Fruit fly (Drosophila melanogaster): ENCODE measurements around the gene rdx.

rdx gene

DNA sequence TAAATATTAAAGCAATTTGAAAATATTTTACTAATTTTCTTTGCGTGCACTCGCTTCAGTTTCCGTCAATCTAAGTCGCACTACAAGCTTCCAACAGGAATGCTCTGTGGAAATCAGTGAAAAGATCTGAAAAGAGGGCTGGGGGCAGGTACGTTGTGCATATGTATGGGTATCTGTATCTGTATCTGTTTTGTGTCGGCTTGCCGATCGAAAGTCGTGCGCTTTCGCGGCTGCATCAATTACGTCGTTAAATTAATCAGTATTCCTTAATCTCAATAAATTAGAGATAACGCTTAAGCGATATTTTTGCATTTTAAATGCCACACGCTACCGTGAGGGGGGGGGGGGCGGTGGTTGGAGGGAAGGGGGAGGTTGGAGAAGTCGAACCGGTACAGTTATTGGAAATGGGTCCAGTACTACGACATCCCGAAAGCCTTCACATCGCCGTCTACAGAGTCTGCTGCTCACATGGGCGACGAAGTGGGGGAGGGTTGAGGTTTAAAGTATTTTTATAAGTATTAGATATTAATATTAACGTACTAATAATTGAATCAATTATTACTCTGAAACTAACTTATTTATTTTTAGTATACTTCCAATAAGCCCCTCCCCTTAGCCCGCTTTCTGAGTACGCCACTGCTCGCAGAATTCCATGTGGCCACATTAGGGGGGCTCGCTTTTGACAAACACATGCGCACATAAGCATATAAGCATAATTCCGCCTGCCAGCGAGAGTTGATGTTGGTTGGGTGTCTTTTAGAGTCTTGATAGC lies 21.4 kb upstream of the rdx start (continued):
- TF ChIP-seq CG12942 (GFP tag; optimal IDR thresholded peaks at IDR 0.05), result peak; percentile 95
- TF ChIP-seq dysf (GFP tag; IDR thresholded peaks at IDR 0.05), result peak; percentile 99
- TF ChIP-seq Dp (GFP tag; optimal IDR thresholded peaks at IDR 0.05), result peak; percentile 15
- peak; percentile 97 for TF ChIP-seq otp (GFP tag; IDR thresholded peaks at IDR 0.05)
- peak; percentile 45 for TF ChIP-seq CG8089 (GFP tag; optimal IDR thresholded peaks at IDR 0.05)
- peak; percentile 93; the same call in 2 of the 3 replicates for TF ChIP-seq CG3726 (GFP tag; IDR thresholded peaks at IDR 0.05)
- peak; percentile 50 for TF ChIP-seq Myb (GFP tag; optimal IDR thresholded peaks at IDR 0.05)
- peak; percentile 90 for TF ChIP-seq CG1647 (GFP tag; optimal IDR thresholded peaks at IDR 0.05)
- peak in 1 of 3 experiments; percentile 77 for TF ChIP-seq lola (GFP tag; optimal IDR thresholded peaks at IDR 0.05)
- peak; percentile 94 for TF ChIP-seq odd (GFP tag; optimal IDR thresholded peaks at IDR 0.05)
- TF ChIP-seq Doc3 (GFP tag; IDR thresholded peaks at IDR 0.05; ENCODE audit: partially characterized antibody), result no peak
- TF ChIP-seq C15 (GFP tag; IDR thresholded peaks at IDR 0.05), result peak; percentile 97
- peak; percentile 94 for TF ChIP-seq CG12299 (tag; optimal IDR thresholded peaks at IDR 0.05)
- TF ChIP-seq aop (GFP tag; IDR thresholded peaks at IDR 0.05), result peak; percentile 85
- TF ChIP-seq croc (GFP tag; conservative IDR thresholded peaks at IDR 0.05), result peak; percentile 95
- TF ChIP-seq Usf (GFP tag; optimal IDR thresholded peaks at IDR 0.05), result peak; percentile 93
- TF ChIP-seq CG9727 (GFP tag; optimal IDR thresholded peaks at IDR 0.05), result peak; percentile 95
- peak; percentile 98 for TF ChIP-seq cas (GFP tag; IDR thresholded peaks at IDR 0.05)
- TF ChIP-seq Abd-B (GFP tag; optimal IDR thresholded peaks at IDR 0.05), result peak; percentile 97
- peak; percentile 36 for TF ChIP-seq CG11398 (GFP tag; optimal IDR thresholded peaks at IDR 0.05)

DNA sequence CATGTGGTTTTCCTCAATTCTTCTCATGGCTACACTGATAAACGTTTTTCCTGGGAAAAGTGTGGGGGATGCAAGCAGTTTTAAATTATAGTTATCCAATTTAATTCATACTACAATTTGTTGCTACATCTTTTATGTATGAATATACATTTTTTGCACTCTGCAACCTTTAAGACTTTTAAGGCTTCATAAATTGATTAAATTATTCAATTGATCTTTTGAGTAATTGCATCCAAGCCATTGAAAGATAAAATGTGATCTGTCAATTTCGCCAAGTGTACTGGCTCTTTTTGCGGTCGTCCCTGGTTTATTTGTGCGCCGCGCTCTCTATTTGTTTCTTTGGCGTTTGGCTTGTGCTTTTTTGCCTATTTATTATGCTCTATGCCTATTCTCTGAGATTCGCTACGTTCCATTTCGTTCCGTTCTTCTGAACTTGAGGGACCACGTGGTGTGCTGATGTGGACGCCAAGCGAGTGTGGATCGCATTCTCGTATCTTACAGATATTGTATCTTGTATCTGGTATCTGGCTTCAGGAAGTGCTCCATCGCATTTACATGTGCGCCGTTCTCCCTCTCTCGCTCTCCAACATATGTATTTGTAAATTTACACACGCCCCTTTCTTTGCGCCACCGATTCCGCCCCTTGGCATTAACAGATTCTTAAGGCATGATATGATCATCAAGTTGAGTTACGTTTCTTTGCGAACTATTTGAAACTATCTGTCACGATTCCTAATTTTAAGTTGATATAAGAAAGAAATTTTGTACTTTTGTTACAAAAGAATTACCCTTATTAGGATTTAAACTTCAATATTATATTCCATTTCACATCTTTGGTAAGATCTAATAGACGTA lies 20.6 kb upstream of the rdx start:
- TF ChIP-seq CG1602 (GFP tag; optimal IDR thresholded peaks at IDR 0.05) (peak; percentile 50), Trl (optimal IDR thresholded peaks at IDR 0.05) (peak; percentile 29 to 79), Trl (GFP tag; optimal IDR thresholded peaks at IDR 0.05) (peak; percentile 75), ham (GFP tag; IDR thresholded peaks at IDR 0.05) (peak; percentile 83), CG6175 (GFP tag; IDR thresholded peaks at IDR 0.05) (peak; percentile 79), CG15696 (tag; optimal IDR thresholded peaks at IDR 0.05) (peak; percentile 39), sc (optimal IDR thresholded peaks at IDR 0.05) (no peak), sc (GFP tag; optimal IDR thresholded peaks at IDR 0.05) (no peak), fu2 (GFP tag; optimal IDR thresholded peaks at IDR 0.05) (peak; percentile 91), crc (GFP tag; optimal IDR thresholded peaks at IDR 0.05) (peak; percentile 81), sd (tag; optimal IDR thresholded peaks at IDR 0.05) (peak; percentile 46), CG10979 (tag; optimal IDR thresholded peaks at IDR 0.05) (peak; percentile 28), Atf3 (GFP tag; optimal IDR thresholded peaks at IDR 0.05) (peak; percentile 43), CG10565 (GFP tag; optimal IDR thresholded peaks at IDR 0.05) (no peak), CG3838 (GFP tag; optimal IDR thresholded peaks at IDR 0.05) (peak; percentile 58), Ets65A (GFP tag) (peak; percentile 92), Dfd (GFP tag; optimal IDR thresholded peaks at IDR 0.05) (no peak), zen2 (GFP tag; IDR thresholded peaks at IDR 0.05; ENCODE audit: partially characterized antibody) (no peak), usp (GFP tag; optimal IDR thresholded peaks at IDR 0.05) (no peak), CG18599 (GFP tag; optimal IDR thresholded peaks at IDR 0.05) (peak; percentile 90), en (GFP tag; optimal IDR thresholded peaks at IDR 0.05) (peak; percentile 58), CG4617 (GFP tag; optimal IDR thresholded peaks at IDR 0.05; ENCODE audit: borderline replicate concordance) (peak; percentile 24), dmrt11E (tag; optimal IDR thresholded peaks at IDR 0.05) (no peak), CG2202 (tag; optimal IDR thresholded peaks at IDR 0.05) (no peak), pfk (GFP tag; optimal IDR thresholded peaks at IDR 0.05) (peak; percentile 96), Side (GFP tag; optimal IDR thresholded peaks at IDR 0.05) (peak; percentile 78), CG9932 (GFP tag; IDR thresholded peaks at IDR 0.05) (peak; percentile 95), dimm (GFP tag; IDR thresholded peaks at IDR 0.05) (no peak), GATAe (GFP tag; conservative IDR thresholded peaks at IDR 0.05) (peak; percentile 50; the same call in 1 of the 2 replicates)

Data from whole organism, embryonic.